Fruit fly (Drosophila melanogaster) whole organism, wandering third instar larva: ENCODE measurements around the gene Nprl3.

Source experiments
- Dfd ChIP-seq: fragments of >200 bp; optimal IDR thresholded peaks from 2 replicates; lab custom pipeline; 2017; ENCODE audit warnings: missing biosample characterization, missing genetic modification characterization
- HLH106 ChIP-seq: fragments of 200-800 bp; optimal IDR thresholded peaks from 3 replicates; lab custom pipeline; 2019; ENCODE audit warnings: missing biosample characterization, mild to moderate bottlenecking, missing genetic modification characterization, moderate library complexity
- Hnf4 ChIP-seq: fragments of 200-800 bp; sonication (Bioruptor generic); optimal IDR thresholded peaks from 2 replicates; lab custom pipeline; 2016; ENCODE audit warnings: missing biosample characterization, mild to moderate bottlenecking, missing genetic modification characterization
- Myc ChIP-seq: fragments of >200 bp; optimal IDR thresholded peaks from 2 replicates; lab custom pipeline; 2017
- OdsH ChIP-seq: fragments of 200-800 bp; sonication (Bioruptor generic); optimal IDR thresholded peaks from 2 replicates; lab custom pipeline; 2016; ENCODE audit warnings: missing biosample characterization, mild to moderate bottlenecking, missing genetic modification characterization
- dl ChIP-seq, 2 experiments: fragments of 175-275, 200-275 bp in 1 of 2; fragments of 200-275 bp in 1 of 2; sonication (Bioruptor generic); optimal IDR thresholded peaks; lab custom pipeline; 2018; ENCODE audit warnings: mild to moderate bottlenecking in 2 of 2, missing biosample characterization in 2 of 2, missing genetic modification characterization in 2 of 2, moderate library complexity in 2 of 2; ENCODE audit not compliant: partially characterized antibody in 2 of 2, insufficient read depth in 1 of 2
- pan ChIP-seq: fragments of >200 bp; optimal IDR thresholded peaks from 2 replicates; lab custom pipeline; 2017
- sv ChIP-seq: fragments of 200-800 bp; sonication (Bioruptor generic); optimal IDR thresholded peaks from 3 replicates; lab custom pipeline; 2016; ENCODE audit warnings: missing biosample characterization, missing genetic modification characterization

dm6 chr3L:13973377-13974111 is 28.1 kb downstream of the Nprl3 start, which contains the start of the genes CG13738 and Hsc70-1:
- no peak for TF ChIP-seq Myc
- no peak for TF ChIP-seq HLH106 (tag; lab: Kevin White, UChicago)
- TF ChIP-seq pan (lab: Kevin White, UChicago), result no peak
- TF ChIP-seq OdsH (GFP tag; lab: Kevin White, UChicago), result no peak
- no peak for TF ChIP-seq sv (GFP tag; lab: Kevin White, UChicago)
- TF ChIP-seq Dfd (GFP tag; lab: Kevin White, UChicago), result no peak
- no peak for TF ChIP-seq dl (GFP tag; optimal IDR thresholded peaks at IDR 0.05; lab: Kevin White, UChicago; ENCODE audit: insufficient read depth in 1 of 2, partially characterized antibody in 2 of 2)
- TF ChIP-seq Hnf4 (GFP tag; lab: Kevin White, UChicago), result no peak
